Worm (Caenorhabditis elegans) whole organism, L1 larva: ENCODE results near the gene ham-3.
A peak's percentile ranks its signal among the peaks of the same experiment; 100 is the strongest.

Source experiments
- elt-3 ChIP-seq, 6 experiments: fragments of 150-350 bp in 1 of 6; sonication (generic microtip); optimal IDR thresholded peaks; 2 replicates each; lab custom pipeline; 2017 to 2018; ENCODE audit warnings: missing biosample characterization in 6 of 6, missing genetic modification characterization in 6 of 6, inconsistent platforms in 1 of 6
- nhr-19 ChIP-seq: fragments of 200-800 bp; sonication (Bioruptor generic); conservative IDR thresholded peaks from 2 replicates; pipeline ENCODE4 v1.3.6; 2022; ENCODE audit warnings: missing genetic modification characterization, missing compliant biosample characterization
- nhr-90 ChIP-seq: sonication (generic microtip); optimal IDR thresholded peaks from 2 replicates; lab custom pipeline; 2016; ENCODE audit warnings: mild to moderate bottlenecking, missing genetic modification characterization, missing compliant biosample characterization; ENCODE audit not compliant: poor library complexity
- sptf-1 ChIP-seq: fragments of 150-350 bp; optimal IDR thresholded peaks from 2 replicates; lab custom pipeline; 2014; ENCODE audit warnings: missing biosample characterization, missing genetic modification characterization

DNA sequence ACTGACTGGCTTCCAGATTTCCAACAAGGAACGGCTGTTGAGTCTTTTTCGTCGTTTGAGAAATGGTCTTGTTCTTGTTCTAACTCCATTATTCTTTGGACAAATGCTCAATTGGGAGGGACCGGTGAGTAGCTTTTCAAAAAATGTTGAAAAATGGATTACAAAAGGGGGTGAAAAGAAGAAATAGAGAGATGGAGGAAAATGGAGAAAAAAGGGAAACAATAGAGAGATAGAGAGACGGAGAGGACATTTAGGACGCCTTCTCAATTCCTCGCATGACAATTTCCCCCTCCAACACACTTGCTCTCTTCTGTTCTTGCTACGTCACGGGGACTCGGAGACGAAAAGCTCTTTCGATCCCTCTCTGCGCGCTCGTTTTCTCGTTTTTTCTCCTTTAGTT, 32.4 kb downstream of the ham-3 start:
- TF ChIP-seq nhr-19 (GFP tag; lab: Robert Waterston, UW) = peak; percentile 35; the same call in 1 of the 2 replicates
- TF ChIP-seq sptf-1 (tag; lab: Kevin White, UChicago) = no peak
- TF ChIP-seq elt-3 (tag; optimal IDR thresholded peaks at IDR 0.05; lab: Kevin White, UChicago) = no peak
- no peak for TF ChIP-seq nhr-90 (tag; lab: Kevin White, UChicago)
